Fruit fly (Drosophila melanogaster) S2 (cell line): Measurements from ENCODE around the gene CG31975.

ENCODE experiments used
- CG8478 ChIP-seq: fragments of >200 bp; optimal IDR thresholded peaks from 2 replicates; lab custom pipeline; 2018
- CTCF ChIP-seq, 2 experiments: fragments of >200 bp; optimal IDR thresholded peaks; 2 replicates each; lab custom pipeline; 2018

CG31975 gene

dm6 chr2L:160581-161452 is 20.0 kb upstream of the CG31975 start:
- TF ChIP-seq CG8478 (lab: Kevin White, UChicago) (peak; percentile 29), CTCF (optimal IDR thresholded peaks at IDR 0.05; lab: Kevin White, UChicago) (no peak)

dm6 chr2L:158649-159257 is 18.0 kb upstream of the CG31975 start, which contains the start of the genes CG33635 and spen:
CG33635 (minus strand) TSS chr2L:158664.
spen (plus strand) TSS chr2L:159032.
- peak in 1 of 2 experiments; percentile 5 for TF ChIP-seq CTCF (optimal IDR thresholded peaks at IDR 0.05; lab: Kevin White, UChicago)
- TF ChIP-seq CG8478 (lab: Kevin White, UChicago), result no peak

dm6 chr2L:155994-156393 is 15.2 kb upstream of the CG31975 start, which contains the start of gene CG3436:
CG3436 (plus strand) TSS chr2L:156029.
- TF ChIP-seq CTCF (optimal IDR thresholded peaks at IDR 0.05; lab: Kevin White, UChicago), result no peak
- no peak for TF ChIP-seq CG8478 (lab: Kevin White, UChicago)

- no peak for TF ChIP-seq CTCF (optimal IDR thresholded peaks at IDR 0.05; lab: Kevin White, UChicago)
- TF ChIP-seq CG8478 (lab: Kevin White, UChicago), result no peak
Measured at dm6 chr2L:155215-155712, 14.5 kb upstream of the CG31975 start, which contains the start of gene Pus10. Pus10 (minus strand) TSS chr2L:155305.

- TF ChIP-seq CTCF (optimal IDR thresholded peaks at IDR 0.05; lab: Kevin White, UChicago) (no peak), CG8478 (lab: Kevin White, UChicago) (no peak)
Measured at dm6 chr2L:153142-153541, 12.3 kb upstream of the CG31975 start, which contains the start of gene CG42399. CG42399 (minus strand) TSS chr2L:153300.

dm6 chr2L:146503-146902 is 5.7 kb upstream of the CG31975 start:
- no peak for TF ChIP-seq CG8478 (lab: Kevin White, UChicago)
- TF ChIP-seq CTCF (optimal IDR thresholded peaks at IDR 0.05; lab: Kevin White, UChicago), result no peak

- peak in 1 of 2 experiments; percentile 8 for TF ChIP-seq CTCF (optimal IDR thresholded peaks at IDR 0.05; lab: Kevin White, UChicago)
- TF ChIP-seq CG8478 (lab: Kevin White, UChicago), result no peak
Measured at dm6 chr2L:143088-143487, 2.3 kb upstream of the CG31975 start, which contains the start of the genes CG31974 and CG11454. CG31974 (minus strand) TSS chr2L:143091. CG11454 (plus strand) TSS chr2L:143323.

- no peak for TF ChIP-seq CTCF (optimal IDR thresholded peaks at IDR 0.05; lab: Kevin White, UChicago)
- no peak for TF ChIP-seq CG8478 (lab: Kevin White, UChicago)
Measured at dm6 chr2L:139610-140009, 1.2 kb downstream of the CG31975 start.

- TF ChIP-seq CTCF (optimal IDR thresholded peaks at IDR 0.05; lab: Kevin White, UChicago), result peak in 1 of 2 experiments; percentile 35
- TF ChIP-seq CG8478 (lab: Kevin White, UChicago), result no peak
Measured at dm6 chr2L:138063-138462, 2.7 kb downstream of the CG31975 start.

- no peak for TF ChIP-seq CG8478 (lab: Kevin White, UChicago)
- no peak for TF ChIP-seq CTCF (optimal IDR thresholded peaks at IDR 0.05; lab: Kevin White, UChicago)
Measured at dm6 chr2L:136747-137709, 3.8 kb downstream of the CG31975 start.

dm6 chr2L:136131-136426 is 4.7 kb downstream of the CG31975 start:
- TF ChIP-seq CTCF (optimal IDR thresholded peaks at IDR 0.05; lab: Kevin White, UChicago) (no peak), CG8478 (lab: Kevin White, UChicago) (no peak)

- TF ChIP-seq CTCF (optimal IDR thresholded peaks at IDR 0.05; lab: Kevin White, UChicago), result no peak
- TF ChIP-seq CG8478 (lab: Kevin White, UChicago), result no peak
Measured at dm6 chr2L:135383-136130, 5.2 kb downstream of the CG31975 start.
